Fruit fly (Drosophila melanogaster) whole organism, embryonic: ENCODE measurements around the gene CG7379.

ENCODE experiments used
- Adf1 ChIP-seq: fragments of 200-800 bp; sonication (Bioruptor generic); IDR thresholded peaks from 2 replicates; pipeline ENCODE4 v1.3.6; 2022; ENCODE audit warnings: missing biosample characterization, missing genetic modification characterization
- Atf3 ChIP-seq: fragments of 200-800 bp; sonication (Bioruptor generic); optimal IDR thresholded peaks from 3 replicates; lab custom pipeline; 2016; ENCODE audit warnings: missing biosample characterization, missing genetic modification characterization
- Awh ChIP-seq: fragments of 200-800 bp; sonication (Bioruptor generic); IDR thresholded peaks from 2 replicates; pipeline ENCODE4, ENCODE4 v1.3.6; 2022; ENCODE audit warnings: missing biosample characterization, missing genetic modification characterization
- Bgb ChIP-seq: fragments of 200-800 bp; sonication (Bioruptor generic); IDR thresholded peaks from 2 replicates; pipeline ENCODE4 v1.3.6; 2022; ENCODE audit warnings: missing biosample characterization, missing genetic modification characterization; ENCODE audit not compliant: partially characterized antibody
- CG10543 ChIP-seq: fragments of 200-800 bp; sonication (Bioruptor generic); optimal IDR thresholded peaks from 3 replicates; lab custom pipeline; 2017; ENCODE audit warnings: missing biosample characterization, mild to moderate bottlenecking, missing genetic modification characterization, moderate library complexity
- CG10959 ChIP-seq: fragments of 200-800 bp; sonication (Bioruptor generic); IDR thresholded peaks from 2 replicates; pipeline ENCODE4 v1.3.6; 2022; ENCODE audit warnings: missing biosample characterization, missing genetic modification characterization
- CG11723 ChIP-seq: fragments of 200-800 bp; sonication (Bioruptor generic); optimal IDR thresholded peaks from 2 replicates; lab custom pipeline; 2017; ENCODE audit warnings: missing biosample characterization, mild to moderate bottlenecking, missing genetic modification characterization
- CG16815 ChIP-seq: fragments of 200-800 bp; sonication (Bioruptor generic); optimal IDR thresholded peaks from 3 replicates; lab custom pipeline; 2017; ENCODE audit warnings: missing biosample characterization, mild to moderate bottlenecking, missing genetic modification characterization
- CG17829 ChIP-seq: fragments of 200-800 bp; optimal IDR thresholded peaks from 2 replicates; lab custom pipeline; 2019; ENCODE audit warnings: missing biosample characterization, mild to moderate bottlenecking, missing genetic modification characterization, moderate library complexity
- CG18599 ChIP-seq: fragments of 200-800 bp; sonication (Bioruptor generic); optimal IDR thresholded peaks from 3 replicates; lab custom pipeline; 2017; ENCODE audit warnings: missing biosample characterization, missing genetic modification characterization, mild to moderate bottlenecking, moderate library complexity, missing genetic modification reagents
- CG32532 ChIP-seq: fragments of 200-800 bp; sonication (Bioruptor generic); IDR thresholded peaks from 2 replicates; pipeline ENCODE4 v1.3.6; 2022; ENCODE audit warnings: missing biosample characterization, missing genetic modification characterization
- CG32767 ChIP-seq: fragments of 200-800 bp; sonication (Bioruptor generic); IDR thresholded peaks from 2 replicates; pipeline ENCODE4 v1.3.6; 2022; ENCODE audit warnings: missing biosample characterization, missing genetic modification characterization
- CG34422 ChIP-seq: fragments of 200-800 bp; sonication (Bioruptor generic); IDR thresholded peaks from 3 replicates; pipeline ENCODE4 v1.3.6; 2022; ENCODE audit warnings: missing biosample characterization, missing genetic modification characterization
- CG6175 ChIP-seq: fragments of 200-800 bp; sonication (Bioruptor generic); IDR thresholded peaks from 3 replicates; pipeline ENCODE4 v1.3.6; 2022; ENCODE audit warnings: missing biosample characterization, missing genetic modification characterization
- CG7963 ChIP-seq: fragments of 200-800 bp; sonication (Bioruptor generic); IDR thresholded peaks from 3 replicates; pipeline ENCODE4 v1.3.6; 2022; ENCODE audit warnings: missing biosample characterization, missing genetic modification characterization; ENCODE audit not compliant: partially characterized antibody
- CG9817 ChIP-seq: fragments of 200-800 bp; sonication (Bioruptor generic); optimal IDR thresholded peaks from 2 replicates; lab custom pipeline; 2018; ENCODE audit warnings: missing biosample characterization, mild to moderate bottlenecking, missing genetic modification characterization, moderate library complexity
- D ChIP-seq, 2 experiments: fragments of 200-800 bp in 1 of 2; fragments of >200 bp in 1 of 2; sonication (Bioruptor generic) in 1 of 2; optimal IDR thresholded peaks; 2 replicates in 1 of 2; 3 replicates in 1 of 2; lab custom pipeline; 2017; ENCODE audit warnings: mild to moderate bottlenecking in 1 of 2, missing biosample characterization in 1 of 2, missing genetic modification characterization in 1 of 2, missing genetic modification reagents in 1 of 2
- Doc3 ChIP-seq: fragments of 200-800 bp; sonication (Bioruptor generic); IDR thresholded peaks from 3 replicates; pipeline ENCODE4 v1.3.6; 2022; ENCODE audit warnings: missing biosample characterization, missing genetic modification characterization; ENCODE audit not compliant: partially characterized antibody
- Hey ChIP-seq: fragments of 200-800 bp; sonication (Bioruptor generic); optimal IDR thresholded peaks from 3 replicates; lab custom pipeline; 2018; ENCODE audit warnings: missing biosample characterization, mild to moderate bottlenecking, missing genetic modification characterization
- Hmr ChIP-seq: fragments of 200-800 bp; sonication (Bioruptor generic); optimal IDR thresholded peaks from 3 replicates; lab custom pipeline; 2017; ENCODE audit warnings: mild to moderate bottlenecking, missing biosample characterization, missing genetic modification reagents, missing genetic modification characterization
- MBD-R2 ChIP-seq: fragments of 200-800 bp; sonication (Bioruptor generic); IDR thresholded peaks from 2 replicates; pipeline ENCODE4 v1.3.6; 2022; ENCODE audit warnings: missing biosample characterization, missing genetic modification characterization
- Med ChIP-seq: fragments of 200-800 bp; sonication (Bioruptor generic); peaks from one replicate; lab custom pipeline; 2016; ENCODE audit warnings: missing biosample characterization, missing genetic modification characterization, mild to moderate bottlenecking, inconsistent platforms, moderate library complexity
- Myb ChIP-seq: fragments of 200-800 bp; sonication (Bioruptor generic); optimal IDR thresholded peaks from 2 replicates; lab custom pipeline; 2016; ENCODE audit warnings: missing biosample characterization, missing genetic modification characterization
- Rfx ChIP-seq: fragments of 200-800 bp; sonication (Bioruptor generic); IDR thresholded peaks from 2 replicates; pipeline ENCODE4 v1.3.6; 2022; ENCODE audit warnings: missing biosample characterization, missing genetic modification characterization
- Sin3A ChIP-seq: fragments of >200 bp; optimal IDR thresholded peaks from 2 replicates; lab custom pipeline; 2018
- Trl ChIP-seq, 3 experiments: fragments of >200 bp in 2 of 3; fragments of 200-800 bp in 1 of 3; sonication (Bioruptor generic) in 1 of 3; optimal IDR thresholded peaks; 2 replicates in 1 of 3; 3 replicates in 2 of 3; lab custom pipeline; 2016 to 2017; ENCODE audit warnings: missing biosample characterization in 1 of 3, missing genetic modification characterization in 1 of 3
- abd-A ChIP-seq: fragments of 200-800 bp; sonication (Bioruptor generic); optimal IDR thresholded peaks from 3 replicates; lab custom pipeline; 2019; ENCODE audit warnings: missing biosample characterization, mild to moderate bottlenecking, missing genetic modification characterization, moderate library complexity
- bbx ChIP-seq: fragments of 200-800 bp; sonication (Bioruptor generic); IDR thresholded peaks from 2 replicates; pipeline ENCODE4 v1.3.6; 2022; ENCODE audit warnings: missing biosample characterization, missing genetic modification characterization; ENCODE audit not compliant: partially characterized antibody
- crol ChIP-seq: fragments of 200-800 bp; sonication (Bioruptor generic); IDR thresholded peaks from 2 replicates; pipeline ENCODE4 v1.3.6; 2022; ENCODE audit warnings: missing biosample characterization, missing genetic modification characterization
- cwo ChIP-seq: fragments of 200-800 bp; sonication (Bioruptor generic); optimal IDR thresholded peaks from 3 replicates; lab custom pipeline; 2017; ENCODE audit warnings: missing biosample characterization, missing genetic modification characterization, mild to moderate bottlenecking, moderate library complexity, missing genetic modification reagents
- danr ChIP-seq: fragments of 200-800 bp; sonication (Bioruptor generic); IDR thresholded peaks from 2 replicates; pipeline ENCODE4 v1.3.6; 2022; ENCODE audit warnings: missing biosample characterization, missing genetic modification characterization
- ewg ChIP-seq: fragments of 200-800 bp; sonication (Bioruptor generic); optimal IDR thresholded peaks from 3 replicates; lab custom pipeline; 2017; ENCODE audit warnings: mild to moderate bottlenecking, missing biosample characterization, missing genetic modification reagents, missing genetic modification characterization
- gcm2 ChIP-seq: fragments of 200-800 bp; sonication (Bioruptor generic); optimal IDR thresholded peaks from 2 replicates; lab custom pipeline; 2016; ENCODE audit warnings: missing biosample characterization, missing genetic modification characterization
- insv ChIP-seq, 2 experiments: fragments of 200-800 bp; sonication (Bioruptor generic); optimal IDR thresholded peaks; 3 replicates each; lab custom pipeline; 2016 to 2018; ENCODE audit warnings: missing biosample characterization in 2 of 2, missing genetic modification characterization in 2 of 2
- lov ChIP-seq, 2 experiments: fragments of 200-800 bp in 1 of 2; fragments of >200 bp in 1 of 2; sonication (Bioruptor generic) in 1 of 2; IDR thresholded peaks in 1 of 2; optimal IDR thresholded peaks in 1 of 2; 2 replicates in 1 of 2; 3 replicates in 1 of 2; pipeline versions ENCODE4 v1.3.6 to Lab custom; 2017 to 2022; ENCODE audit warnings: missing biosample characterization in 1 of 2, missing genetic modification characterization in 1 of 2
- nerfin-1 ChIP-seq: fragments of 200-800 bp; sonication (Bioruptor generic); optimal IDR thresholded peaks from 3 replicates; lab custom pipeline; 2019; ENCODE audit warnings: missing biosample characterization, mild to moderate bottlenecking, missing genetic modification characterization, moderate library complexity
- nerfin-2 ChIP-seq: fragments of 200-800 bp; sonication (Bioruptor generic); IDR thresholded peaks from 2 replicates; pipeline ENCODE4 v1.3.6; 2022; ENCODE audit warnings: missing biosample characterization, missing genetic modification characterization; ENCODE audit not compliant: partially characterized antibody
- otp ChIP-seq: fragments of 200-800 bp; sonication (Bioruptor generic); IDR thresholded peaks from 3 replicates; pipeline ENCODE4, ENCODE4 v1.3.6; 2022; ENCODE audit warnings: missing biosample characterization, missing genetic modification characterization
- pfk ChIP-seq: fragments of 200-800 bp; sonication (Bioruptor generic); optimal IDR thresholded peaks from 2 replicates; lab custom pipeline; 2018; ENCODE audit warnings: missing biosample characterization, mild to moderate bottlenecking, missing genetic modification characterization, moderate library complexity
- ranshi ChIP-seq: fragments of 200-800 bp; sonication (Bioruptor generic); IDR thresholded peaks from 2 replicates; pipeline ENCODE4 v1.3.6; 2022; ENCODE audit warnings: missing biosample characterization, missing genetic modification characterization
- row ChIP-seq: fragments of 200-800 bp; sonication (Bioruptor generic); IDR thresholded peaks from 3 replicates; pipeline ENCODE4 v1.3.6; 2022; ENCODE audit warnings: missing biosample characterization, missing genetic modification characterization
- sd ChIP-seq: fragments of 200-800 bp; sonication (Bioruptor generic); optimal IDR thresholded peaks from 3 replicates; lab custom pipeline; 2018; ENCODE audit warnings: missing biosample characterization, mild to moderate bottlenecking, missing genetic modification characterization, moderate library complexity
- slbo ChIP-seq: fragments of 200-800 bp; sonication (Bioruptor generic); IDR thresholded peaks from 2 replicates; pipeline ENCODE4 v1.3.6; 2022; ENCODE audit warnings: missing biosample characterization, missing genetic modification characterization
- sna ChIP-seq: fragments of 200-800 bp; sonication (Bioruptor generic); IDR thresholded peaks from 2 replicates; pipeline ENCODE4 v1.3.6; 2022; ENCODE audit warnings: missing biosample characterization, missing genetic modification characterization; ENCODE audit not compliant: partially characterized antibody
- vvl ChIP-seq: fragments of 200-800 bp; sonication (Bioruptor generic); IDR thresholded peaks from 2 replicates; pipeline ENCODE4 v1.3.6; 2022; ENCODE audit warnings: missing biosample characterization, missing genetic modification characterization
- wdn ChIP-seq: fragments of 200-800 bp; sonication (Bioruptor generic); IDR thresholded peaks from 2 replicates; pipeline ENCODE4 v1.3.6; 2022; ENCODE audit warnings: missing biosample characterization, missing genetic modification characterization
- yki ChIP-seq: fragments of >200 bp; optimal IDR thresholded peaks from 3 replicates; lab custom pipeline; 2018
- z ChIP-seq: fragments of 200-800 bp; sonication (Bioruptor generic); IDR thresholded peaks from 3 replicates; pipeline ENCODE4 v1.3.6; 2022; ENCODE audit warnings: missing biosample characterization, missing genetic modification characterization

Gene CG7379

dm6 chr3R:17776104-17776589, 22.0 kb downstream of the CG7379 start:
- TF ChIP-seq danr (no peak), Doc3 (no peak), CG7963 (GFP tag; lab: Robert Waterston, UW) (no peak), Awh (GFP tag; lab: Robert Waterston, UW) (no peak), ranshi (GFP tag; lab: Robert Waterston, UW) (0 out of 2 replicates have a peak, but pooled peaks have one; percentile 6), lov (optimal IDR thresholded peaks at IDR 0.05; lab: Kevin White, UChicago) (no peak), lov (GFP tag; IDR thresholded peaks at IDR 0.05; lab: Robert Waterston, UW) (no peak), crol (GFP tag; lab: Robert Waterston, UW) (peak; percentile 64), gcm2 (no peak), Myb (GFP tag; lab: Kevin White, UChicago) (no peak), CG10543 (GFP tag; lab: Kevin White, UChicago) (peak; percentile 5), CG6175 (GFP tag; lab: Robert Waterston, UW) (0 out of 3 replicates have a peak, but pooled peaks have one; percentile 57), wdn (GFP tag; lab: Robert Waterston, UW) (no peak), MBD-R2 (GFP tag; lab: Robert Waterston, UW) (peak; percentile 20; the same call in 1 of the 2 replicates), abd-A (tag; lab: Kevin White, UChicago) (peak; percentile 92), row (GFP tag; lab: Robert Waterston, UW) (peak; percentile 26; the same call in 1 of the 3 replicates), Rfx (GFP tag; lab: Robert Waterston, UW) (peak; percentile 33; the same call in 1 of the 2 replicates), Med (GFP tag; lab: Kevin White, UChicago) (peak; percentile 61), sna (0 out of 2 replicates have a peak, but pooled peaks have one; percentile 26), CG9817 (tag; lab: Kevin White, UChicago) (no peak), CG17829 (tag; lab: Kevin White, UChicago) (no peak), nerfin-1 (tag; lab: Kevin White, UChicago) (peak; percentile 84), vvl (GFP tag; lab: Robert Waterston, UW) (no peak), CG32767 (GFP tag; lab: Robert Waterston, UW) (peak; percentile 50; the same call in 1 of the 2 replicates), slbo (peak; percentile 4; the same call in 1 of the 2 replicates), Sin3A (lab: Kevin White, UChicago) (no peak), CG34422 (GFP tag; lab: Robert Waterston, UW) (0 out of 3 replicates have a peak, but pooled peaks have one; percentile 12), Trl (optimal IDR thresholded peaks at IDR 0.05; lab: Kevin White, UChicago) (peak; percentile 79 to 88), Trl (GFP tag; optimal IDR thresholded peaks at IDR 0.05; lab: Kevin White, UChicago) (no peak), insv (GFP tag; optimal IDR thresholded peaks at IDR 0.05; lab: Kevin White, UChicago) (no peak), CG18599 (GFP tag; lab: Kevin White, UChicago) (peak; percentile 13), nerfin-2 (0 out of 2 replicates have a peak, but pooled peaks have one; percentile 11), Hey (tag; lab: Kevin White, UChicago) (no peak), sd (peak; percentile 88), Hmr (peak; percentile 24), Adf1 (GFP tag; lab: Robert Waterston, UW) (peak; percentile 86), ewg (peak; percentile 25), otp (GFP tag; lab: Robert Waterston, UW) (no peak), cwo (GFP tag; lab: Kevin White, UChicago) (peak; percentile 43), CG11723 (GFP tag; lab: Kevin White, UChicago) (no peak), CG10959 (GFP tag; lab: Robert Waterston, UW) (0 out of 2 replicates have a peak, but pooled peaks have one; percentile 7), D (optimal IDR thresholded peaks at IDR 0.05; lab: Kevin White, UChicago) (no peak), D (GFP tag; optimal IDR thresholded peaks at IDR 0.05; lab: Kevin White, UChicago) (no peak), bbx (GFP tag; lab: Robert Waterston, UW) (peak; percentile 34; the same call in 1 of the 2 replicates), Bgb (peak; percentile 20; the same call in 1 of the 2 replicates), CG32532 (GFP tag; lab: Robert Waterston, UW) (peak; percentile 47), z (GFP tag; lab: Robert Waterston, UW) (peak; percentile 69; the same call in 2 of the 3 replicates), CG16815 (GFP tag; lab: Kevin White, UChicago) (no peak), pfk (peak; percentile 64), yki (peak; percentile 22), Atf3 (GFP tag; lab: Kevin White, UChicago) (no peak)
